Fruit fly (Drosophila melanogaster): ENCODE results near the gene CG18641.

Gene CG18641

DNA sequence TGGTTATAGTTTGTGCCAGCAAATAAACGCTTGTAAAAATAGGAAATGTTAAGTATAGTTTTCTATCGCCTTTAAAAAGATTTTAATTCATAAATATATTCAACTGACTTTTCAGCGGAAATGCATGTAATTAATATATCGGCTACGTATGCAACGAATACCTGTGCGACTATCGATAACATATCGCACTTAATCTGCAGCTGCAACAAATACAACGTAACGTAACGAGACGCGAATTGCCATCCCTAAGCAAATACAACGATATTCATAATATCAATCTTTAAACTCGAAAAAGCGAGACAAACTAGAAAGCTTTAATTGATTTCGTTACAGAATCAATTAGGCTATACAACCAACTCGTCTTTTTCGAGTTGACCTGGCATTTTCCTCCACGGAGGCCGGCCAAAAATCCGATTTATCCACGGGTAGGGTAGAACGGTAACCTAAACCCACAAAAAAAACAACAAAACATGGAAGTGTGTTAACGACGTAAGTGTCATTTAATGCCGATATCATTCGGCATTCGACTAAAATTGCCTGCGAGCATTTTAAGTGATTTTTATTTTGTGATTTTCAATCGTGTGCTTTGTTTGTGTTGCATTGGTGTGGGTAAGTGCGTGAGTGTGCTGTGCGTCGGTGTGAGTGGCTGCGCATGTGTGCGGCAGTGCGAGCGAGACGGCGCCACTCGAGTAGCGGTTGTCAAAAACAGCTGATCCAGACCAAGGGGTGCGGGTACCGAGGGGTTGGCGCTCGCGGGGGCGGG lies 39.3 kb downstream of the CG18641 start, which contains the start of gene Atxn7 (continued):
- TF ChIP-seq CG5245 (GFP tag; optimal IDR thresholded peaks at IDR 0.05) (peak; percentile 26), CG2199 (GFP tag; IDR thresholded peaks at IDR 0.05) (no peak), CG4617 (GFP tag; optimal IDR thresholded peaks at IDR 0.05; ENCODE audit: borderline replicate concordance) (peak; percentile 97), CG31224 (GFP tag; IDR thresholded peaks at IDR 0.05) (no peak; the same call in 1 of the 2 replicates), Xbp1 (GFP tag; optimal IDR thresholded peaks at IDR 0.05) (peak; percentile 45), CG3163 (GFP tag; optimal IDR thresholded peaks at IDR 0.05) (peak; percentile 32), Doc2 (GFP tag; IDR thresholded peaks at IDR 0.05) (no peak), salm (tag; optimal IDR thresholded peaks at IDR 0.05) (peak; percentile 76), corto (GFP tag; optimal IDR thresholded peaks at IDR 0.05) (no peak), tll (GFP tag; optimal IDR thresholded peaks at IDR 0.05) (peak in 1 of 2 experiments; percentile 82), E2f1 (GFP tag; IDR thresholded peaks at IDR 0.05) (peak; percentile 36; the same call in 1 of the 2 replicates), chif (GFP tag; optimal IDR thresholded peaks at IDR 0.05) (peak; percentile 37 to 52), trh (GFP tag; optimal IDR thresholded peaks at IDR 0.05) (peak; percentile 25), stc (GFP tag; IDR thresholded peaks at IDR 0.05) (peak; percentile 56; the same call in 1 of the 2 replicates), CG6654 (GFP tag; optimal IDR thresholded peaks at IDR 0.05) (peak; percentile 23), crol (GFP tag; IDR thresholded peaks at IDR 0.05) (peak; percentile 100), lov (optimal IDR thresholded peaks at IDR 0.05) (no peak), lov (GFP tag; IDR thresholded peaks at IDR 0.05) (peak; percentile 83; the same call in 2 of the 3 replicates), Hand (GFP tag; optimal IDR thresholded peaks at IDR 0.05) (no peak), Side (GFP tag; optimal IDR thresholded peaks at IDR 0.05) (peak; percentile 6), yki (optimal IDR thresholded peaks at IDR 0.05) (no peak), scrt (GFP tag; optimal IDR thresholded peaks at IDR 0.05) (peak; percentile 89), danr (GFP tag; IDR thresholded peaks at IDR 0.05) (no peak), toy (GFP tag; IDR thresholded peaks at IDR 0.05) (no peak), unc-4 (GFP tag; IDR thresholded peaks at IDR 0.05; ENCODE audit: partially characterized antibody) (peak; percentile 88), fd3F (GFP tag; optimal IDR thresholded peaks at IDR 0.05) (peak; percentile 39), CG1832 (GFP tag; optimal IDR thresholded peaks at IDR 0.05) (peak; percentile 90), org-1 (GFP tag; optimal IDR thresholded peaks at IDR 0.05) (peak; percentile 8), CG6813 (GFP tag; optimal IDR thresholded peaks at IDR 0.05) (peak; percentile 38), BtbVII (GFP tag; optimal IDR thresholded peaks at IDR 0.05) (peak; percentile 33), bigmax (GFP tag; optimal IDR thresholded peaks at IDR 0.05) (peak; percentile 50), Neu2 (GFP tag; optimal IDR thresholded peaks at IDR 0.05; ENCODE audit: borderline replicate concordance) (peak; percentile 13), CG7372 (GFP tag; IDR thresholded peaks at IDR 0.05) (no peak), Sry-β (GFP tag; optimal IDR thresholded peaks at IDR 0.05) (peak; percentile 28), twi (tag; optimal IDR thresholded peaks at IDR 0.05) (peak; percentile 34), lbe (GFP tag; optimal IDR thresholded peaks at IDR 0.05) (peak; percentile 73), ken (GFP tag; IDR thresholded peaks at IDR 0.05) (peak; percentile 62; the same call in 2 of the 3 replicates), NC2α (GFP tag; optimal IDR thresholded peaks at IDR 0.05) (peak; percentile 47), CG15073 (GFP tag; optimal IDR thresholded peaks at IDR 0.05) (no peak), CG4282 (GFP tag; optimal IDR thresholded peaks at IDR 0.05) (peak; percentile 42), gsb-n (tag; optimal IDR thresholded peaks at IDR 0.05) (peak; percentile 74), nmo (GFP tag; optimal IDR thresholded peaks at IDR 0.05) (peak; percentile 73), disco-r (GFP tag; optimal IDR thresholded peaks at IDR 0.05) (peak; percentile 33), Asciz (GFP tag; optimal IDR thresholded peaks at IDR 0.05) (peak; percentile 76), CG16813 (GFP tag; IDR thresholded peaks at IDR 0.05; ENCODE audit: partially characterized antibody) (peak; percentile 97), abd-A (tag; optimal IDR thresholded peaks at IDR 0.05) (peak; percentile 24), CG2889 (GFP tag; IDR thresholded peaks at IDR 0.05) (no peak), CG11504 (tag; optimal IDR thresholded peaks at IDR 0.05) (peak; percentile 70), Usf (GFP tag; optimal IDR thresholded peaks at IDR 0.05) (peak; percentile 20)

All from whole organism, embryonic.